Fruit fly (Drosophila melanogaster) whole organism, embryonic: ENCODE measurements around the gene RpS15Aa.
A peak's percentile ranks its signal among the peaks of the same experiment; 100 is the strongest.

ENCODE experiments used
- Atf-2 ChIP-seq: fragments of 200-800 bp; sonication (Bioruptor generic); optimal IDR thresholded peaks from 2 replicates; lab custom pipeline; 2016; ENCODE audit warnings: missing biosample characterization, missing genetic modification characterization
- CG10431 ChIP-seq: fragments of 200-800 bp; sonication (Bioruptor generic); optimal IDR thresholded peaks from 3 replicates; lab custom pipeline; 2018; ENCODE audit warnings: missing biosample characterization, mild to moderate bottlenecking, missing genetic modification characterization
- CG10565 ChIP-seq: fragments of 200-800 bp; sonication (Bioruptor generic); optimal IDR thresholded peaks from 3 replicates; lab custom pipeline; 2016; ENCODE audit warnings: missing biosample characterization, mild to moderate bottlenecking, missing genetic modification characterization
- CG10979 ChIP-seq: fragments of 200-800 bp; sonication (Bioruptor generic); optimal IDR thresholded peaks from 2 replicates; lab custom pipeline; 2018; ENCODE audit warnings: missing biosample characterization, mild to moderate bottlenecking, missing genetic modification characterization, moderate library complexity
- CG11696 ChIP-seq: fragments of 200-800 bp; sonication (Bioruptor generic); IDR thresholded peaks from 2 replicates; pipeline ENCODE4 v1.3.6; 2022; ENCODE audit warnings: missing biosample characterization, missing genetic modification characterization
- CG12391 ChIP-seq: fragments of 200-800 bp; sonication (Bioruptor generic); optimal IDR thresholded peaks from 3 replicates; lab custom pipeline; 2018; ENCODE audit warnings: missing biosample characterization, mild to moderate bottlenecking, missing genetic modification characterization, moderate library complexity
- CG14965 ChIP-seq: fragments of 200-800 bp; sonication (Bioruptor generic); optimal IDR thresholded peaks from 2 replicates; lab custom pipeline; 2016; ENCODE audit warnings: missing biosample characterization, missing genetic modification characterization, borderline replicate concordance
- CG15011 ChIP-seq: fragments of 200-800 bp; sonication (Bioruptor generic); optimal IDR thresholded peaks from 3 replicates; lab custom pipeline; 2018; ENCODE audit warnings: missing biosample characterization, mild to moderate bottlenecking, missing genetic modification characterization
- CG15696 ChIP-seq: fragments of 200-800 bp; sonication (Bioruptor generic); optimal IDR thresholded peaks from 2 replicates; lab custom pipeline; 2019; ENCODE audit warnings: missing biosample characterization, mild to moderate bottlenecking, missing genetic modification characterization, moderate library complexity
- CG1602 ChIP-seq: fragments of 200-800 bp; sonication (Bioruptor generic); optimal IDR thresholded peaks from 3 replicates; lab custom pipeline; 2016; ENCODE audit warnings: missing biosample characterization, missing genetic modification characterization
- CG2678 ChIP-seq: fragments of 200-800 bp; sonication (Bioruptor generic); optimal IDR thresholded peaks from 3 replicates; lab custom pipeline; 2019; ENCODE audit warnings: missing biosample characterization, mild to moderate bottlenecking, missing genetic modification characterization, moderate library complexity
- CG2712 ChIP-seq: fragments of 200-800 bp; optimal IDR thresholded peaks from 3 replicates; lab custom pipeline; 2019; ENCODE audit warnings: missing biosample characterization, mild to moderate bottlenecking, missing genetic modification characterization, moderate library complexity
- CG30020 ChIP-seq: fragments of 200-800 bp; optimal IDR thresholded peaks from 2 replicates; lab custom pipeline; 2019; ENCODE audit warnings: missing biosample characterization, mild to moderate bottlenecking, missing genetic modification characterization, moderate library complexity
- CG34224 ChIP-seq: fragments of 200-800 bp; sonication (Bioruptor generic); IDR thresholded peaks from 3 replicates; pipeline ENCODE4 v1.3.6; 2022; ENCODE audit warnings: missing biosample characterization, missing genetic modification characterization; ENCODE audit not compliant: partially characterized antibody
- CG4424 ChIP-seq: fragments of 200-800 bp; sonication (Bioruptor generic); optimal IDR thresholded peaks from 3 replicates; lab custom pipeline; 2016; ENCODE audit warnings: missing biosample characterization, missing genetic modification characterization
- CG4617 ChIP-seq: fragments of 200-800 bp; sonication (Bioruptor generic); optimal IDR thresholded peaks from 3 replicates; lab custom pipeline; 2016; ENCODE audit warnings: missing biosample characterization, missing genetic modification characterization, borderline replicate concordance
- CG6254 ChIP-seq: fragments of 200-800 bp; sonication (Bioruptor generic); optimal IDR thresholded peaks from 3 replicates; lab custom pipeline; 2017; ENCODE audit warnings: mild to moderate bottlenecking, missing biosample characterization, missing genetic modification reagents, missing genetic modification characterization
- CG6791 ChIP-seq: fragments of 200-800 bp; sonication (Bioruptor generic); IDR thresholded peaks from 3 replicates; pipeline ENCODE4 v1.3.6; 2022; ENCODE audit warnings: missing biosample characterization, missing genetic modification characterization; ENCODE audit not compliant: partially characterized antibody
- CG7786 ChIP-seq: fragments of 200-800 bp; sonication (Bioruptor generic); optimal IDR thresholded peaks from 2 replicates; lab custom pipeline; 2016; ENCODE audit warnings: missing biosample characterization, missing genetic modification characterization
- CG9817 ChIP-seq: fragments of 200-800 bp; sonication (Bioruptor generic); optimal IDR thresholded peaks from 2 replicates; lab custom pipeline; 2018; ENCODE audit warnings: missing biosample characterization, mild to moderate bottlenecking, missing genetic modification characterization, moderate library complexity
- Dbx ChIP-seq: fragments of 200-800 bp; sonication (Bioruptor generic); IDR thresholded peaks from 3 replicates; pipeline ENCODE4 v1.3.6; 2022; ENCODE audit warnings: missing biosample characterization, missing genetic modification characterization
- Ets97D ChIP-seq: fragments of 200-800 bp; sonication (Bioruptor generic); optimal IDR thresholded peaks from 3 replicates; lab custom pipeline; 2016; ENCODE audit warnings: missing biosample characterization, missing genetic modification characterization
- HLH4C ChIP-seq: fragments of 200-800 bp; sonication (Bioruptor generic); IDR thresholded peaks from 3 replicates; pipeline ENCODE4 v1.3.6; 2022; ENCODE audit warnings: missing biosample characterization, missing genetic modification characterization; ENCODE audit not compliant: partially characterized antibody
- Hmr ChIP-seq: fragments of 200-800 bp; sonication (Bioruptor generic); optimal IDR thresholded peaks from 3 replicates; lab custom pipeline; 2017; ENCODE audit warnings: mild to moderate bottlenecking, missing biosample characterization, missing genetic modification reagents, missing genetic modification characterization
- Hr51 ChIP-seq, 2 experiments: fragments of 200-800 bp; sonication (Bioruptor generic); optimal IDR thresholded peaks; 2 replicates in 1 of 2; 3 replicates in 1 of 2; lab custom pipeline; 2016 to 2018; ENCODE audit warnings: missing biosample characterization in 2 of 2, missing genetic modification characterization in 2 of 2, mild to moderate bottlenecking in 1 of 2, moderate library complexity in 1 of 2
- ato ChIP-seq: fragments of 200-800 bp; sonication (Bioruptor generic); IDR thresholded peaks from 2 replicates; pipeline ENCODE4 v1.3.6; 2022; ENCODE audit warnings: missing biosample characterization, missing genetic modification characterization; ENCODE audit not compliant: partially characterized antibody
- bowl ChIP-seq: fragments of 200-800 bp; sonication (Bioruptor generic); IDR thresholded peaks from 2 replicates; pipeline ENCODE4 v1.3.6; 2022; ENCODE audit warnings: missing biosample characterization, missing genetic modification characterization
- ci ChIP-seq: fragments of 200-800 bp; sonication (Bioruptor generic); IDR thresholded peaks from 3 replicates; pipeline ENCODE4 v1.3.6; 2022; ENCODE audit warnings: missing biosample characterization, missing genetic modification characterization
- corto ChIP-seq: fragments of 200-800 bp; sonication (Bioruptor generic); optimal IDR thresholded peaks from 2 replicates; lab custom pipeline; 2016; ENCODE audit warnings: missing biosample characterization, mild to moderate bottlenecking, missing genetic modification characterization, moderate library complexity
- cwo ChIP-seq: fragments of 200-800 bp; sonication (Bioruptor generic); optimal IDR thresholded peaks from 3 replicates; lab custom pipeline; 2017; ENCODE audit warnings: missing biosample characterization, missing genetic modification characterization, mild to moderate bottlenecking, moderate library complexity, missing genetic modification reagents
- dysf ChIP-seq: fragments of 200-800 bp; sonication (Bioruptor generic); IDR thresholded peaks from 3 replicates; pipeline ENCODE4 v1.3.6; 2022; ENCODE audit warnings: missing biosample characterization, missing genetic modification characterization
- eve ChIP-seq, 2 experiments: fragments of >200 bp; optimal IDR thresholded peaks; 2 replicates each; lab custom pipeline; 2017; ENCODE audit warnings: missing biosample characterization in 2 of 2, missing genetic modification characterization in 2 of 2
- fd64A ChIP-seq: fragments of 200-800 bp; sonication (Bioruptor generic); optimal IDR thresholded peaks from 3 replicates; lab custom pipeline; 2018; ENCODE audit warnings: missing biosample characterization, mild to moderate bottlenecking, missing genetic modification characterization
- fru ChIP-seq: fragments of >200 bp; optimal IDR thresholded peaks from 2 replicates; lab custom pipeline; 2017
- gro ChIP-seq: fragments of 200-800 bp; sonication (Bioruptor generic); optimal IDR thresholded peaks from 2 replicates; lab custom pipeline; 2016; ENCODE audit warnings: missing biosample characterization, missing genetic modification characterization
- gsb-n ChIP-seq: fragments of 200-800 bp; sonication (Bioruptor generic); optimal IDR thresholded peaks from 3 replicates; lab custom pipeline; 2018; ENCODE audit warnings: missing biosample characterization, mild to moderate bottlenecking, missing genetic modification characterization
- ken ChIP-seq: fragments of 200-800 bp; sonication (Bioruptor generic); IDR thresholded peaks from 3 replicates; pipeline ENCODE4 v1.3.6; 2022; ENCODE audit warnings: missing biosample characterization, missing genetic modification characterization
- odd ChIP-seq: fragments of 200-800 bp; sonication (Bioruptor generic); optimal IDR thresholded peaks from 2 replicates; lab custom pipeline; 2017; ENCODE audit warnings: missing biosample characterization, mild to moderate bottlenecking, missing genetic modification characterization
- pb ChIP-seq: fragments of 200-800 bp; sonication (Bioruptor generic); optimal IDR thresholded peaks from 3 replicates; lab custom pipeline; 2016; ENCODE audit warnings: missing biosample characterization, missing genetic modification characterization
- pfk ChIP-seq: fragments of 200-800 bp; sonication (Bioruptor generic); optimal IDR thresholded peaks from 2 replicates; lab custom pipeline; 2018; ENCODE audit warnings: missing biosample characterization, mild to moderate bottlenecking, missing genetic modification characterization, moderate library complexity
- pros ChIP-seq: fragments of 200-800 bp; sonication (Bioruptor generic); optimal IDR thresholded peaks from 3 replicates; lab custom pipeline; 2019; ENCODE audit warnings: missing biosample characterization, mild to moderate bottlenecking, missing genetic modification characterization, moderate library complexity
- repo ChIP-seq: fragments of 200-800 bp; sonication (Bioruptor generic); optimal IDR thresholded peaks from 2 replicates; lab custom pipeline; 2016; ENCODE audit warnings: missing biosample characterization, missing genetic modification characterization
- sc ChIP-seq, 3 experiments: fragments of >200 bp in 2 of 3; fragments of 200-800 bp in 1 of 3; sonication (Bioruptor generic) in 1 of 3; optimal IDR thresholded peaks; 2 replicates in 2 of 3; 3 replicates in 1 of 3; lab custom pipeline; 2017; ENCODE audit warnings: mild to moderate bottlenecking in 1 of 3, missing biosample characterization in 1 of 3, missing genetic modification characterization in 1 of 3, missing genetic modification reagents in 1 of 3
- sim ChIP-seq: fragments of 200-800 bp; sonication (Bioruptor generic); IDR thresholded peaks from 2 replicates; pipeline ENCODE4 v1.3.6; 2022; ENCODE audit warnings: missing biosample characterization, missing genetic modification characterization
- slou ChIP-seq: fragments of 200-800 bp; sonication (Bioruptor generic); optimal IDR thresholded peaks from 3 replicates; lab custom pipeline; 2016; ENCODE audit warnings: missing biosample characterization, missing genetic modification characterization
- stwl ChIP-seq: fragments of 200-800 bp; sonication (Bioruptor generic); optimal IDR thresholded peaks from 3 replicates; lab custom pipeline; 2018; ENCODE audit warnings: missing biosample characterization, mild to moderate bottlenecking, missing genetic modification characterization, moderate library complexity
- tll ChIP-seq, 2 experiments: fragments of 200-800 bp in 1 of 2; fragments of >200 bp in 1 of 2; sonication (Bioruptor generic) in 1 of 2; optimal IDR thresholded peaks; 2 replicates each; lab custom pipeline; 2017 to 2019; ENCODE audit warnings: missing biosample characterization in 2 of 2, missing genetic modification characterization in 2 of 2, mild to moderate bottlenecking in 1 of 2, moderate library complexity in 1 of 2
- vvl ChIP-seq: fragments of 200-800 bp; sonication (Bioruptor generic); IDR thresholded peaks from 2 replicates; pipeline ENCODE4 v1.3.6; 2022; ENCODE audit warnings: missing biosample characterization, missing genetic modification characterization
- zen2 ChIP-seq: fragments of 200-800 bp; sonication (Bioruptor generic); IDR thresholded peaks from 3 replicates; pipeline ENCODE4 v1.3.6; 2022; ENCODE audit warnings: missing biosample characterization, missing genetic modification characterization; ENCODE audit not compliant: partially characterized antibody

Gene RpS15Aa

DNA sequence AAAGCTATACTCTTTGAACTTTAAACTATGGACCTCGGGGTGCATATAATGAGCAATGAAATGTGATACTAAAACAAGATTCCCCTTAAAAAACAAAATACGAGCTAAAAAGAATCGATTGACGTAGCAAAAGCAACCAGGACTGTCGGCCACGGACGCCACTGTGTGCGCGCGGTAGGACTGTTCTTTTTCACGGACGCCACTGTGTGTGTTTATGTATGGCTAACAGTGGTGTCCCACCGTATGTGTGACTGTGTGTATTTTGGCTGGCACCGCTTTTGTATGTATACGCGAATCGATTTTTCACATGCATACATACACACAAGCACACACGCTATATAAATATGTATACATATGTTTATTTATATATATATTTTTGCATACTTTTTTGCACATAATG, 46.3 kb upstream of the RpS15Aa start (continued):
- TF ChIP-seq bowl (GFP tag; lab: Robert Waterston, UW) (no peak), repo (GFP tag; lab: Kevin White, UChicago) (no peak), zen2 (GFP tag; lab: Robert Waterston, UW) (no peak), CG10565 (GFP tag; lab: Kevin White, UChicago) (no peak), gsb-n (tag; lab: Kevin White, UChicago) (no peak), ci (GFP tag; lab: Robert Waterston, UW) (peak; percentile 66), CG30020 (tag; lab: Kevin White, UChicago) (no peak), CG12391 (tag; lab: Kevin White, UChicago) (peak; percentile 36), fd64A (GFP tag; lab: Kevin White, UChicago) (no peak), CG4424 (GFP tag; lab: Kevin White, UChicago) (peak; percentile 49), CG11696 (GFP tag; lab: Robert Waterston, UW) (no peak), CG34224 (peak; percentile 23; the same call in 1 of the 3 replicates), Atf-2 (GFP tag; lab: Kevin White, UChicago) (peak; percentile 32), eve (GFP tag; optimal IDR thresholded peaks at IDR 0.05; lab: Kevin White, UChicago) (peak in 1 of 2 experiments; percentile 82), sim (no peak), Hmr (GFP tag; lab: Kevin White, UChicago) (peak; percentile 50), HLH4C (GFP tag; lab: Robert Waterston, UW) (no peak), CG10979 (tag; lab: Kevin White, UChicago) (no peak), cwo (peak; percentile 40), CG15696 (tag; lab: Kevin White, UChicago) (peak; percentile 33), tll (GFP tag; optimal IDR thresholded peaks at IDR 0.05; lab: Kevin White, UChicago) (no peak), CG15011 (no peak), corto (GFP tag; lab: Kevin White, UChicago) (no peak), vvl (GFP tag; lab: Robert Waterston, UW) (peak; percentile 61), CG9817 (tag; lab: Kevin White, UChicago) (peak; percentile 1), gro (GFP tag; lab: Kevin White, UChicago) (peak; percentile 82), CG6791 (GFP tag; lab: Robert Waterston, UW) (no peak), Ets97D (no peak), dysf (no peak; the same call in 2 of the 3 replicates), CG14965 (no peak), CG7786 (peak; percentile 48), pb (GFP tag; lab: Kevin White, UChicago) (peak; percentile 37), CG4617 (GFP tag; lab: Kevin White, UChicago) (peak; percentile 17), CG10431 (GFP tag; lab: Kevin White, UChicago) (no peak), slou (GFP tag; lab: Kevin White, UChicago) (peak; percentile 19), Hr51 (GFP tag; optimal IDR thresholded peaks at IDR 0.05; lab: Kevin White, UChicago) (peak in 1 of 2 experiments; percentile 42), pros (GFP tag; lab: Kevin White, UChicago) (no peak), sc (optimal IDR thresholded peaks at IDR 0.05; lab: Kevin White, UChicago) (no peak), sc (GFP tag; optimal IDR thresholded peaks at IDR 0.05; lab: Kevin White, UChicago) (no peak), pfk (GFP tag; lab: Kevin White, UChicago) (peak; percentile 11), stwl (peak; percentile 13), ken (GFP tag; lab: Robert Waterston, UW) (peak; percentile 62; the same call in 2 of the 3 replicates), fru (no peak), Dbx (GFP tag; lab: Robert Waterston, UW) (peak; percentile 67; the same call in 1 of the 3 replicates), ato (GFP tag; lab: Robert Waterston, UW) (no peak), CG1602 (GFP tag; lab: Kevin White, UChicago) (peak; percentile 22), CG6254 (GFP tag; lab: Kevin White, UChicago) (no peak), odd (peak; percentile 11), CG2712 (peak; percentile 31), CG2678 (tag; lab: Kevin White, UChicago) (peak; percentile 39)
